Worm (Caenorhabditis elegans) whole organism, mixed stage, embryonic: ENCODE results near the gene M199.9.
"Not testable (repeated sequence)": the region's sequence is repeated elsewhere in the genome, so short reads cannot be mapped to it uniquely, and the experiment has no call there.

Experiments
- M03D4.4 ChIP-seq: sonication (generic microtip); optimal IDR thresholded peaks from 2 replicates; lab custom pipeline; 2017; ENCODE audit warnings: mild to moderate bottlenecking, missing genetic modification characterization, missing compliant biosample characterization
- bed-3 ChIP-seq: fragments of 200-800 bp; sonication (Bioruptor generic); optimal IDR thresholded peaks from 3 replicates; lab custom pipeline; 2018; ENCODE audit warnings: mild to moderate bottlenecking, missing genetic modification characterization, moderate library complexity, missing compliant biosample characterization
- blmp-1 ChIP-seq: fragments of 150-350 bp; optimal IDR thresholded peaks from 2 replicates; lab custom pipeline; 2014; ENCODE audit warnings: missing biosample characterization, missing genetic modification characterization
- ceh-39 ChIP-seq: fragments of 150-350 bp; optimal IDR thresholded peaks from 2 replicates; lab custom pipeline; 2014; ENCODE audit warnings: missing biosample characterization, missing genetic modification characterization
- ceh-43 ChIP-seq: fragments of 200-800 bp; sonication (Bioruptor generic); optimal IDR thresholded peaks from 2 replicates; lab custom pipeline; 2018; ENCODE audit warnings: mild to moderate bottlenecking, missing genetic modification characterization, moderate library complexity, missing compliant biosample characterization
- ceh-83 ChIP-seq: fragments of 200-800 bp; sonication (Bioruptor generic); optimal IDR thresholded peaks from 2 replicates; lab custom pipeline; 2018; ENCODE audit warnings: mild to moderate bottlenecking, missing genetic modification characterization, missing compliant biosample characterization
- ces-1 ChIP-seq: fragments of 150-350 bp; optimal IDR thresholded peaks from 2 replicates; lab custom pipeline; 2014; ENCODE audit warnings: missing biosample characterization, missing genetic modification reagents, missing genetic modification characterization
- elt-1 ChIP-seq: sonication (generic microtip); optimal IDR thresholded peaks from 2 replicates; lab custom pipeline; 2017; ENCODE audit warnings: missing genetic modification characterization, mild to moderate bottlenecking, missing compliant biosample characterization, antibody characterized with exemption, moderate library complexity, borderline replicate concordance; ENCODE audit not compliant: insufficient read depth
- elt-3 ChIP-seq: fragments of 150-350 bp; optimal IDR thresholded peaks from 2 replicates; lab custom pipeline; 2014; ENCODE audit warnings: missing biosample characterization, missing genetic modification characterization
- flh-1 ChIP-seq: fragments of 200-800 bp; sonication (Bioruptor generic); optimal IDR thresholded peaks from 2 replicates; lab custom pipeline; 2018; ENCODE audit warnings: mild to moderate bottlenecking, missing genetic modification characterization, moderate library complexity, missing compliant biosample characterization
- hlh-1 ChIP-seq: fragments of 150-350 bp; optimal IDR thresholded peaks from 2 replicates; lab custom pipeline; 2014; ENCODE audit warnings: missing biosample characterization, missing genetic modification reagents, missing genetic modification characterization
- lin-13 ChIP-seq: fragments of 150-350 bp; optimal IDR thresholded peaks from 2 replicates; lab custom pipeline; 2014; ENCODE audit warnings: missing biosample characterization, missing genetic modification characterization
- lin-32 ChIP-seq: fragments of 200-800 bp; sonication (Bioruptor generic); optimal IDR thresholded peaks from 2 replicates; lab custom pipeline; 2018; ENCODE audit warnings: mild to moderate bottlenecking, missing genetic modification characterization, missing compliant biosample characterization
- lsy-2 ChIP-seq: fragments of 150-350 bp; optimal IDR thresholded peaks from 2 replicates; lab custom pipeline; 2014; ENCODE audit warnings: missing biosample characterization, missing genetic modification characterization
- mab-5 ChIP-seq: fragments of 150-350 bp; optimal IDR thresholded peaks from 2 replicates; lab custom pipeline; 2014; ENCODE audit warnings: missing biosample characterization, missing genetic modification characterization
- mep-1 ChIP-seq: fragments of 150-350 bp; optimal IDR thresholded peaks from 2 replicates; lab custom pipeline; 2017; ENCODE audit warnings: missing biosample characterization, missing genetic modification reagents, missing genetic modification characterization, inconsistent platforms
- mls-2 ChIP-seq: sonication (generic microtip); optimal IDR thresholded peaks from 2 replicates; lab custom pipeline; 2016; ENCODE audit warnings: mild to moderate bottlenecking, missing genetic modification characterization, moderate library complexity, missing compliant biosample characterization
- nhr-12 ChIP-seq: fragments of 150-350 bp; optimal IDR thresholded peaks from 2 replicates; lab custom pipeline; 2014; ENCODE audit warnings: missing biosample characterization, missing genetic modification characterization
- nhr-2 ChIP-seq: fragments of 150-350 bp; optimal IDR thresholded peaks from 2 replicates; lab custom pipeline; 2014; ENCODE audit warnings: missing biosample characterization, missing genetic modification characterization
- nhr-237 ChIP-seq: fragments of 150-350 bp; optimal IDR thresholded peaks from 2 replicates; lab custom pipeline; 2014; ENCODE audit warnings: missing biosample characterization, missing genetic modification characterization
- nhr-28 ChIP-seq: fragments of 150-350 bp; optimal IDR thresholded peaks from 2 replicates; lab custom pipeline; 2014; ENCODE audit warnings: missing biosample characterization, missing genetic modification characterization
- nhr-76 ChIP-seq: sonication (generic microtip); optimal IDR thresholded peaks from 2 replicates; lab custom pipeline; 2017; ENCODE audit warnings: missing biosample characterization, missing genetic modification characterization
- pha-4 ChIP-seq: fragments of 150-350 bp; optimal IDR thresholded peaks from 2 replicates; lab custom pipeline; 2018; ENCODE audit warnings: missing biosample characterization, missing genetic modification reagents, missing genetic modification characterization
- sem-2 ChIP-seq: fragments of 200-800 bp; sonication (Bioruptor generic); optimal IDR thresholded peaks from 2 replicates; lab custom pipeline; 2018; ENCODE audit warnings: mild to moderate bottlenecking, missing genetic modification characterization, missing compliant biosample characterization
- snpc-4 ChIP-seq: fragments of 150-350 bp; optimal IDR thresholded peaks from 2 replicates; lab custom pipeline; 2014; ENCODE audit warnings: missing biosample characterization, missing genetic modification characterization
- sptf-1 ChIP-seq: sonication (generic microtip); optimal IDR thresholded peaks from 2 replicates; lab custom pipeline; 2017; ENCODE audit warnings: mild to moderate bottlenecking, missing genetic modification characterization, moderate library complexity, missing compliant biosample characterization
- tbx-8 ChIP-seq: fragments of 200-800 bp; sonication (Bioruptor generic); optimal IDR thresholded peaks from 2 replicates; lab custom pipeline; 2018; ENCODE audit warnings: mild to moderate bottlenecking, missing genetic modification characterization, moderate library complexity, missing compliant biosample characterization
- unc-62 ChIP-seq: fragments of 150-350 bp; optimal IDR thresholded peaks from 2 replicates; lab custom pipeline; 2014; ENCODE audit warnings: missing biosample characterization, missing genetic modification reagents, missing genetic modification characterization
- zip-8 ChIP-seq: fragments of 150-350 bp; optimal IDR thresholded peaks from 2 replicates; lab custom pipeline; 2014; ENCODE audit warnings: missing biosample characterization, missing genetic modification characterization
- ztf-11 ChIP-seq: fragments of 150-350 bp; optimal IDR thresholded peaks from 2 replicates; lab custom pipeline; 2014; ENCODE audit warnings: missing biosample characterization, missing genetic modification characterization

M199.9 gene

DNA sequence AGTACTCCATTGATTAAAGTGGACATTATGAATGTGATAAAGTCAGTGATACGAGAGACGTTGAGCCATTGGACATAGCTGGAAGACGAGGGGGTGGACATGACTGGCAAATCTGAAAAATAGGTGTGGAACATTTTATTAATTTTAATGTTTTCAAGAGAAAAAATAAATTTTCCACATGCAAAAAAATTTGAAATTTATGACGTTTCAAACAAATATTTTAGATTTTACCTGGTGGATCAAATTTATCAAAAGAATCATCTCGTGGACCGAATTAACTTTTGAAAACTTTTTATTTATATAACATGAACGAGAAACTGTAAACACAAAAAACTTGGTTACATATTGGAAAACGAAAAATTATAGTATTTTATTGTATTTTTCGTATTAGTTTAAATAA lies 19.5 kb upstream of the M199.9 start, which contains the start of gene str-78:
Gene str-78 (minus strand): TSS at position 101 of the 400 bp plus-strand sequence.
- TF ChIP-seq ceh-43 (GFP tag; lab: Kevin White, UChicago), result no peak
- no peak for TF ChIP-seq pha-4 (tag; lab: Kevin White, UChicago)
- no peak for TF ChIP-seq mab-5 (tag; lab: Kevin White, UChicago)
- TF ChIP-seq nhr-237 (tag; lab: Kevin White, UChicago), result no peak
- no peak for TF ChIP-seq zip-8
- no peak for TF ChIP-seq flh-1 (GFP tag; lab: Kevin White, UChicago)
- TF ChIP-seq nhr-28 (tag; lab: Kevin White, UChicago), result no peak
- no peak for TF ChIP-seq nhr-76 (tag; lab: Kevin White, UChicago)
- TF ChIP-seq lsy-2 (tag; lab: Kevin White, UChicago), result no peak
- TF ChIP-seq hlh-1, result no peak
- TF ChIP-seq snpc-4 (tag; lab: Kevin White, UChicago), result no peak
- no peak for TF ChIP-seq mls-2
- TF ChIP-seq tbx-8, result no peak
- no peak for TF ChIP-seq M03D4.4 (tag; lab: Kevin White, UChicago)
- TF ChIP-seq nhr-2, result no peak

DNA sequence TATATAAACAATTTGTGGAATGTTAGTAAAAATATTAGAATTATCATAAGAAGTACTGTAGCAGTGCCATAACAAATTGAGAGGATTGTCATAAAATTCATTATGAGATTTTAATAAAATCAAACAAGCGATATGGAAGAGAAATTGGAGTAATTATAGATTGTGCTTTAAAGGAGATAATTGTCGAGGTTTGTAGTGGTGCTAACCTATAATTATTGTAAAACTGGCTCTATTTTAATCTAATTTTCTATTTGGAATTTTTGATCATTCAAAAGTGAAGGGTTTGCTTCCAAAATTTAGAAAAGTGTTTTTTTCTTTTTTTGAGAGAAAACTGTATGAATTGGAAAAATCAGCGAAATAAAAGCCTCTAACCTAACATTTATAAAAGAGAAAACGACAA lies 13.2 kb upstream of the M199.9 start, which contains the start of gene srg-51:
Gene srg-51 (minus strand): TSS at position 101 of the 400 bp plus-strand sequence.
- no peak for TF ChIP-seq ztf-11 (tag; lab: Kevin White, UChicago)
- TF ChIP-seq nhr-12 (tag; lab: Kevin White, UChicago), result no peak
- no peak for TF ChIP-seq nhr-28 (tag; lab: Kevin White, UChicago)
- no peak for TF ChIP-seq lin-13

DNA sequence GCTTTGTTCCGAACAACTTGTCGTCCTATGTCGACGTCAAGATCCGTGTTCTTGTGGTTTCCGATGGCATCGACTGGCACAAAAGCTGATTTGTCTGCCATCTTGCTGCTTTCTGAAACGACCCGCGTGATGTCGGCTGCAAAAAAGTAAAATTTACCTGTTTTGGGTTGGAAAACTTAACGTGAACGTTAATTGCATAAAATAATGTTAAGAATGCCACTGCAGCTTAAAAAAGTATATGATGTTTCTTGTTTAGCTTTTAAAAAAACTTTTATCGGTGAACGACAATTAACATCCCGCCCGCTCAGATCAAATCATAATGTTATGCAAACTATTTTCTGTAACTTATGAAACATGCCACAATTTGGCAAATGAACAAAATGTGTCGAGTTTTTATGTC lies 6.3 kb upstream of the M199.9 start, which contains the start of gene M199.8:
Gene M199.8 (minus strand): TSS at position 101 of the 400 bp plus-strand sequence.
- not testable (repeated sequence) for TF ChIP-seq sptf-1 (tag; lab: Kevin White, UChicago); zip-8; ces-1

DNA sequence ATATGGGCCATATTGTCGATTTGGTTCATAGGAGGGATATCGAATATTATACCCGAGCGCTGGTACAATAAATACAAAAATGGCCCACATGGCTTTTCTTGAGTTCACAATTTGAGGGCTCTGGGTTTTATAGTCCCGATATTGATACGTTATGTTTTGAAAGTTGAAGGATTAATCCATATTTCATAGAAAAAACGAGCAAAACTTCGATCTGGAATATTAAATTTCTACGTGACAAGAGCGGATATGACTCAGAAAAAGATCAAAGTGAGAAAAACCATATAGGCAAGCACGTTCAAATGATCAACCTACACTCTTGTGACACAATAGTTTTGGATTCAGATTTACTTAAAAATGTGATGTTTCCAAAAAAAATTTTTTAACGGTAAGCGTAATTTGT lies 4.1 kb upstream of the M199.9 start, which contains the start of gene col-135:
Gene col-135 (minus strand): TSS at position 101 of the 400 bp plus-strand sequence.
- TF ChIP-seq nhr-2 (no peak), elt-3 (tag; lab: Kevin White, UChicago) (no peak), blmp-1 (tag; lab: Kevin White, UChicago) (no peak), unc-62 (no peak), zip-8 (no peak), mab-5 (tag; lab: Kevin White, UChicago) (no peak), bed-3 (GFP tag; lab: Kevin White, UChicago) (no peak), nhr-12 (tag; lab: Kevin White, UChicago) (no peak), lin-13 (no peak)

DNA sequence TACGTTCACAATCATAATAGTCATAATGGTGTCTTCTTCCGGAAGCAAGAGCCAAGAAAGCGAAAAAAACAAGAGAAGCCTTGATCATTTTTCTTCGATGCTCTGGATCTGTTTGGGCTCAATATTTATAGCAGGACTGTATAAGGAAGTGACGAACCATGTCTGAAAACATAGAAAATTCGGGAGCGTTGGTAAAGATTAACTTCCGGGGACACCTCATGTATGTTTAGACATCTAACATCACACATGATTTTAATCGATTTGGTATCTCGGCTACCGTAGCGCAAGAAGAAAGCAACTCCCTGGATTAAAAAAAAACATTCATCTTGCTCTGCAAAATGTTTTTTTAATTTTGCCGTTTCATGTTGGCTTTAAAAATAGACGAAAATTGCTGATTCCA lies 1.6 kb downstream of the M199.9 start, which contains the start of gene clec-190:
Gene clec-190 (minus strand): TSS at position 101 of the 400 bp plus-strand sequence.
- no peak for TF ChIP-seq unc-62
- TF ChIP-seq elt-1, result no peak
- TF ChIP-seq lin-32 (GFP tag; lab: Kevin White, UChicago), result no peak
- no peak for TF ChIP-seq ceh-83 (GFP tag; lab: Kevin White, UChicago)
- TF ChIP-seq lin-13, result no peak

DNA sequence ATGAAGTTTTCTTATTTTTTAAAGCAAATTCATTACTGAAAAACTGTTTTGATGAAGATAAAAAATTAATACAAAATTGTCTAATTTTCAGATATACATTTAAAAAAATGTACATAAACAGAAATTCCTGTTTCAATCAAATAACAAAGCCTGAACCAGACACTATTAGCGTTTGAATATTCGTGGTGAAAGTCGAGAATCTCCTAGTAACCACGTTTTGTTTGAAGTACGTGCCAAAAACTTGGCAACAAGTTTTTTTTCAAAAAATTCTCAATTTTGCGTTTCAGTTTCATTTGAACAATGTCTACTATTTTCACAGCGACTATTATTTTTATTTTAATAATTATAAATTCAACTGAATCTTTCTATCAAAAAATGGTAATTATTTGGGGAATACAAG lies 4.7 kb downstream of the M199.9 start, which contains the start of gene M199.7:
Gene M199.7 (plus strand): TSS at position 301 of the 400 bp plus-strand sequence.
- no peak for TF ChIP-seq pha-4 (tag; lab: Kevin White, UChicago)
- TF ChIP-seq elt-1, result no peak
- no peak for TF ChIP-seq ces-1
- no peak for TF ChIP-seq nhr-12 (tag; lab: Kevin White, UChicago)
- TF ChIP-seq elt-3 (tag; lab: Kevin White, UChicago), result no peak
- no peak for TF ChIP-seq mab-5 (tag; lab: Kevin White, UChicago)
- TF ChIP-seq sptf-1 (tag; lab: Kevin White, UChicago), result no peak
- no peak for TF ChIP-seq mep-1
- TF ChIP-seq ceh-83 (GFP tag; lab: Kevin White, UChicago), result no peak
- TF ChIP-seq ztf-11 (tag; lab: Kevin White, UChicago), result no peak
- TF ChIP-seq lin-32 (GFP tag; lab: Kevin White, UChicago), result no peak
- TF ChIP-seq ceh-39, result no peak
- TF ChIP-seq lsy-2 (tag; lab: Kevin White, UChicago), result no peak
- TF ChIP-seq nhr-76 (tag; lab: Kevin White, UChicago), result no peak
- TF ChIP-seq sem-2 (GFP tag; lab: Kevin White, UChicago), result no peak
